Worm (Caenorhabditis elegans) whole organism, midembryonic: ENCODE results near the gene C24H12.1.

Experiments
- cog-1 ChIP-seq: sonication (generic microtip); optimal IDR thresholded peaks from 2 replicates; lab custom pipeline; 2016; ENCODE audit warnings: missing genetic modification characterization, missing compliant biosample characterization
- flt-1 ChIP-seq: fragments of 200-800 bp; sonication (Bioruptor generic); IDR thresholded peaks from 2 replicates; pipeline ENCODE4 v1.3.6; 2022; ENCODE audit warnings: missing genetic modification characterization, missing compliant biosample characterization
- med-1 ChIP-seq: sonication (generic microtip); optimal IDR thresholded peaks from 2 replicates; lab custom pipeline; 2017; ENCODE audit warnings: missing genetic modification characterization, mild to moderate bottlenecking, missing compliant biosample characterization, antibody characterized with exemption, missing genetic modification reagents; ENCODE audit not compliant: insufficient read depth
- ref-1 ChIP-seq: fragments of 200-800 bp; sonication (Bioruptor generic); conservative IDR thresholded peaks from 2 replicates; pipeline ENCODE4 v1.3.6; 2022; ENCODE audit warnings: missing genetic modification reagents, missing genetic modification characterization, missing compliant biosample characterization
- ztf-29 ChIP-seq: fragments of 200-800 bp; sonication (Bioruptor generic); IDR thresholded peaks from 2 replicates; pipeline ENCODE4 v1.3.6; 2022; ENCODE audit warnings: missing genetic modification reagents, missing genetic modification characterization, missing compliant biosample characterization

DNA sequence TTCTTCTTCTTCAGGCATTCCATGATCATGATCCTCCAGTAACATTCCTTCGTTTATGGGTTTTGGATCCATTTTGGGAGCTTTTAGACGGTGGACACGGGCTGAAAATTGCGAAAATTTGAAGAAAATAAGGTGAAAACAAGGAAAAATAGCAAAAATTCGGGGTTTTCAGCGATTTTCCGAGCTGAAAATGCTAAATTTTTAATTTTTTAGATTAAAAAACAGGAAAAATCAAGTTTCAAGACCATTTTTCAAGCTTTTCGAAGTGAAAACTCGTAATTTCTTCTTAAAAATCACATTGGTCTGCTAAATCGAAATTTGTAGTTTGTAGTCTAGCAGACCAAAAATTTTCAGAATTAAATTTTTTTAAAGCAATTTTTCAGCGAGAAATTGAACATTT, 26.1 kb downstream of the C24H12.1 start, which contains the start of gene nfyb-1:
- TF ChIP-seq flt-1 (no peak), ztf-29 (no peak), cog-1 (tag; lab: Kevin White, UChicago) (no peak), med-1 (GFP tag; lab: Kevin White, UChicago) (no peak), ref-1 (GFP tag; lab: Robert Waterston, UW) (no peak)
